Fruit fly (Drosophila melanogaster): ENCODE measurements around the gene CG42853.

CG42853 gene

DNA sequence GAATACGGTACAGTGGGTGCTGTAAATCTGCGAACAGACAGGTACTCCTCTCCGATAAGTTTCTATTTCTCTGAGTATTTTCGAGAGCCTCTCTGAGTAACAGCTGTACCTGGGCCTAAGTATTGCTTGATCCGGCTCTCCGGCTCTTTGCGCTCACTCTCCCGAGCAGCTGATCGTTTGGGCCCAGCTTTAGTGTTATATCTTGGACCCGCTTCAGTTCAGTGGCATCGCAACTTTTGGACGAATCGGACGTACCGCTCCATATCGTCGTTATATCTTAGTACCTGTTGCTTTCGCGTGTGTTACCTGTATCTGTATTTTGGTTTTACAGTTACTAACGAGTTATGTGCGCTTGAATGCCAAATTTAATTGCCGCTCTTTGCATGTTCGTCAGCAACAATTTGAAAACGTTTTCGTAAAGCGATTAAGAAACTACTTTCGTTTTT is 17.4 kb upstream of the CG42853 start, which contains the start of gene geko:
geko (plus strand) TSS at position 219 of the 446 bp plus-strand sequence.
- TF ChIP-seq CG18764 (GFP tag; optimal IDR thresholded peaks at IDR 0.05) = no peak
- no peak for TF ChIP-seq CG9609 (GFP tag; optimal IDR thresholded peaks at IDR 0.05)
- TF ChIP-seq Med (GFP tag) = peak; percentile 38
- peak; percentile 71; the same call in 2 of the 3 replicates for TF ChIP-seq zen2 (GFP tag; IDR thresholded peaks at IDR 0.05; ENCODE audit: partially characterized antibody)
- no peak for TF ChIP-seq run (tag; optimal IDR thresholded peaks at IDR 0.05)
- no peak for TF ChIP-seq gcm (GFP tag; optimal IDR thresholded peaks at IDR 0.05)
- no peak for TF ChIP-seq CG4282 (GFP tag; optimal IDR thresholded peaks at IDR 0.05)
- TF ChIP-seq CG11093 (GFP tag; IDR thresholded peaks at IDR 0.05) = no peak
- no peak for TF ChIP-seq CG10565 (GFP tag; optimal IDR thresholded peaks at IDR 0.05)
- no peak for TF ChIP-seq ftz-f1 (GFP tag; optimal IDR thresholded peaks at IDR 0.05)
- TF ChIP-seq CG7839 (tag; optimal IDR thresholded peaks at IDR 0.05) = no peak
- TF ChIP-seq CG3726 (GFP tag; IDR thresholded peaks at IDR 0.05) = no peak
- no peak for TF ChIP-seq CG31224 (GFP tag; IDR thresholded peaks at IDR 0.05)
- no peak for TF ChIP-seq Ets97D (GFP tag; optimal IDR thresholded peaks at IDR 0.05)
- no peak for TF ChIP-seq CG13624 (GFP tag; optimal IDR thresholded peaks at IDR 0.05)
- TF ChIP-seq CG15073 (GFP tag; optimal IDR thresholded peaks at IDR 0.05) = no peak
- TF ChIP-seq croc (GFP tag; conservative IDR thresholded peaks at IDR 0.05) = no peak
- TF ChIP-seq Xbp1 (GFP tag; optimal IDR thresholded peaks at IDR 0.05) = no peak
- 0 out of 2 replicates have a peak, but pooled peaks have one; percentile 8 for TF ChIP-seq Xrp1 (GFP tag; IDR thresholded peaks at IDR 0.05)
- peak; percentile 36 for TF ChIP-seq oc (tag; optimal IDR thresholded peaks at IDR 0.05)
- TF ChIP-seq chinmo (GFP tag; IDR thresholded peaks at IDR 0.05; ENCODE audit: partially characterized antibody) = peak; percentile 78; the same call in 3 of the 4 replicates
- no peak for TF ChIP-seq TFAM (GFP tag; optimal IDR thresholded peaks at IDR 0.05)
- TF ChIP-seq lilli (GFP tag; optimal IDR thresholded peaks at IDR 0.05) = no peak
- TF ChIP-seq amos (GFP tag; IDR thresholded peaks at IDR 0.05; ENCODE audit: partially characterized antibody) = peak; percentile 34; the same call in 1 of the 2 replicates
- TF ChIP-seq Kr (GFP tag; optimal IDR thresholded peaks at IDR 0.05) = no peak
- TF ChIP-seq H2.0 (GFP tag; IDR thresholded peaks at IDR 0.05) = no peak
- no peak for TF ChIP-seq CG5245 (GFP tag; optimal IDR thresholded peaks at IDR 0.05)
- TF ChIP-seq tap (tag; optimal IDR thresholded peaks at IDR 0.05) = no peak
- TF ChIP-seq lov (optimal IDR thresholded peaks at IDR 0.05) = no peak
- no peak for TF ChIP-seq lov (GFP tag; IDR thresholded peaks at IDR 0.05)
- no peak for TF ChIP-seq zfh2 (GFP tag; optimal IDR thresholded peaks at IDR 0.05)
- TF ChIP-seq br (optimal IDR thresholded peaks at IDR 0.05) = no peak
- TF ChIP-seq HHEX (GFP tag; optimal IDR thresholded peaks at IDR 0.05) = no peak
- no peak for TF ChIP-seq CG5180 (GFP tag; optimal IDR thresholded peaks at IDR 0.05)
- no peak for TF ChIP-seq sim (GFP tag; IDR thresholded peaks at IDR 0.05)
- TF ChIP-seq crp (GFP tag; optimal IDR thresholded peaks at IDR 0.05) = peak in 1 of 2 experiments; percentile 62
- TF ChIP-seq ewg (GFP tag; optimal IDR thresholded peaks at IDR 0.05) = no peak
- no peak for TF ChIP-seq grau (tag; optimal IDR thresholded peaks at IDR 0.05)
- no peak for TF ChIP-seq HLH4C (GFP tag; IDR thresholded peaks at IDR 0.05; ENCODE audit: partially characterized antibody)
- TF ChIP-seq pan (optimal IDR thresholded peaks at IDR 0.05) = no peak
- TF ChIP-seq pan (GFP tag; optimal IDR thresholded peaks at IDR 0.05 in 1 of 2, IDR thresholded peaks at IDR 0.05 in 1 of 2) = no peak
- no peak for TF ChIP-seq CG8359 (GFP tag; optimal IDR thresholded peaks at IDR 0.05; ENCODE audit: borderline replicate concordance)
- TF ChIP-seq GATAe (GFP tag; conservative IDR thresholded peaks at IDR 0.05) = no peak
- no peak for TF ChIP-seq gt (GFP tag; IDR thresholded peaks at IDR 0.05)
- no peak for TF ChIP-seq CG7928 (GFP tag; optimal IDR thresholded peaks at IDR 0.05)
- TF ChIP-seq Trl (optimal IDR thresholded peaks at IDR 0.05) = peak; percentile 83 to 94
- TF ChIP-seq Trl (GFP tag; optimal IDR thresholded peaks at IDR 0.05) = peak; percentile 28
- no peak for TF ChIP-seq Ets65A (GFP tag)
- TF ChIP-seq ac (GFP tag; optimal IDR thresholded peaks at IDR 0.05) = no peak
- peak; percentile 88 for TF ChIP-seq yki (optimal IDR thresholded peaks at IDR 0.05)
- peak; percentile 17; the same call in 1 of the 2 replicates for TF ChIP-seq Drgx (GFP tag; IDR thresholded peaks at IDR 0.05)
- no peak for TF ChIP-seq Hsf (GFP tag; optimal IDR thresholded peaks at IDR 0.05)
- TF ChIP-seq nom (GFP tag; optimal IDR thresholded peaks at IDR 0.05) = peak; percentile 22

All from whole organism, embryonic.